Fruit fly (Drosophila melanogaster): ENCODE measurements around the gene CG15005.

CG15005 gene

DNA sequence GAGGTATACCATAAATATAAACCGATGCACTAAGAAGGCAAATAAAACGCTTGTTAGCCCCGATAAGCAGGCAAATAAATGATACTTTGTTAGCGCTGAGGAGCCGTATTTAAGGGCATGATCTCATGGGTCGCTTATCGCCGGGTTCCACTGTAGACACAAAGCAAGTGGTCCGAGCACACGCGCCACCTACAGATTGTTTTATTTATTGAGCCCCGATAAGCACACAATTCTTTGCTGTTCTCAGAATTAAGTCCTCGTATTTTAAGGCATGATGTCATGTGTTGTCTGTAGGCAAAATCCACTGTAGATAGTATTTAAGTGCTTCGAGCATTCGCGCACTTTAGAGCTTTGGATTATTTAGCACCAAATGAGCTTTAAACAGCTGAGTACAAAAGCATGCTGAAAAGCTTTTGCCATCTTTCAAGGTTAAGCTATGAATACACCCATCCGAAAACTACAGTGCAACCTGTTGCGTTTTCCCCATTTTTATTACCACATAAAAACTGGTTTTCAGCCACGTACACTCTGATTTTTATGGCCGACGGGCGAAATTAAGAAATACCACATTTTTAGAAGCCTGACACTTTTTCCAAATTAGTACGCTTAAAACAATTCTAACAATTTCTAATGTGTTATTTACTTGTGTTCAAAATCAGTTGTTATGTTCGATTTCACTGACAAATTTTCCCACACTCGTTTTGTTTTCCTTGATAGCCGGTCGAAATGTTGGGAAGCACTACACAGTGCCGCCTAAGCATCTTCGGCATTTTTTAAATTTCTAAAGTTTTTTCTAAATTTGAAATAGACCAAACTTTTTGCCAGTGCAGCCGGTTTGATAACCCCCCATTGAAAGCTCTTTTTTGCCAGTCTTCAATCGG lies 35.5 kb upstream of the CG15005 start, which contains the start of gene Sqor (continued):
- peak; percentile 100 for TF ChIP-seq Eip78C (GFP tag)
- TF ChIP-seq CG6854 (GFP tag; optimal IDR thresholded peaks at IDR 0.05) = peak; percentile 91
- TF ChIP-seq CG31627 (GFP tag; optimal IDR thresholded peaks at IDR 0.05) = peak; percentile 94
- peak; percentile 95 for TF ChIP-seq CG3919 (GFP tag; optimal IDR thresholded peaks at IDR 0.05)
- peak; percentile 95 for TF ChIP-seq CG6163 (GFP tag; IDR thresholded peaks at IDR 0.05)
- peak; percentile 95 for TF ChIP-seq OdsH (GFP tag; optimal IDR thresholded peaks at IDR 0.05)
- TF ChIP-seq CG32006 (GFP tag; optimal IDR thresholded peaks at IDR 0.05) = peak; percentile 99
- peak; percentile 87 for TF ChIP-seq CG11294 (GFP tag; IDR thresholded peaks at IDR 0.05)
- peak; percentile 91 for TF ChIP-seq cyc (GFP tag; optimal IDR thresholded peaks at IDR 0.05)
- TF ChIP-seq Smox (GFP tag; optimal IDR thresholded peaks at IDR 0.05) = peak; percentile 89
- peak; percentile 86 for TF ChIP-seq dsx (GFP tag; optimal IDR thresholded peaks at IDR 0.05; ENCODE audit: poor library complexity, severe bottlenecking)
- TF ChIP-seq Blimp-1 (GFP tag; optimal IDR thresholded peaks at IDR 0.05) = peak; percentile 85
- peak; percentile 89 for TF ChIP-seq Ets21C (GFP tag; optimal IDR thresholded peaks at IDR 0.05)
- peak; percentile 78 for TF ChIP-seq fd85E (GFP tag; optimal IDR thresholded peaks at IDR 0.05)
- peak; percentile 97 for TF ChIP-seq CG15336 (GFP tag; IDR thresholded peaks at IDR 0.05)
- TF ChIP-seq Hr4 (GFP tag; optimal IDR thresholded peaks at IDR 0.05) = peak; percentile 98
- TF ChIP-seq acj6 (GFP tag; optimal IDR thresholded peaks at IDR 0.05) = peak; percentile 94
- peak; percentile 93 for TF ChIP-seq fd59A (GFP tag; optimal IDR thresholded peaks at IDR 0.05)
- TF ChIP-seq achi (GFP tag; optimal IDR thresholded peaks at IDR 0.05) = peak; percentile 93
- TF ChIP-seq CG10631 (GFP tag; optimal IDR thresholded peaks at IDR 0.05) = peak; percentile 92
- peak; percentile 92 for TF ChIP-seq CG16779 (tag; optimal IDR thresholded peaks at IDR 0.05)
- TF ChIP-seq CG6792 (GFP tag; optimal IDR thresholded peaks at IDR 0.05) = peak; percentile 89
- peak; percentile 92 for TF ChIP-seq CG8632 (GFP tag; optimal IDR thresholded peaks at IDR 0.05)
- TF ChIP-seq lz (GFP tag; optimal IDR thresholded peaks at IDR 0.05) = peak; percentile 94

DNA sequence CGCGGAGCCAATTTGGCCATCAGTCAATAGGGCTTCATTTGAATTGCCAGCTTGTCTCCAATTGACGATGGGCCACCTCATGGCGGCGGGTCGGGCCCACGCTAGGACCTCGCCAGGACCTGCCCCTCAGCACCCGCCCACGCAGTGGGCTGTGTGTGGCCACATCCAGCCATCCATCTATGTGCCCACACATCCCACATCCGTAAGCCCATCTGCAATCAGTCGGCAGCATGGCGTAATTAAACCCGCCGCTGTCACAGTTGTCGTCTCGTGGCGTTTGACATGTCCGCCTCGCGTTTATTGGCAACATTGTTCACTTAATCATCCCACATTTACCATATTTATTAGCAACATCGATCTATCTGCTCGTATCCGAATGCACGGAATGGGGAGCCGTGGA lies 34.1 kb upstream of the CG15005 start:
- TF ChIP-seq CG1621 (tag; optimal IDR thresholded peaks at IDR 0.05) (no peak), cyc (GFP tag; optimal IDR thresholded peaks at IDR 0.05) (no peak), CG11902 (GFP tag; optimal IDR thresholded peaks at IDR 0.05) (no peak), CG6276 (GFP tag; optimal IDR thresholded peaks at IDR 0.05) (no peak), fkh (GFP tag; optimal IDR thresholded peaks at IDR 0.05) (no peak), spab (GFP tag; optimal IDR thresholded peaks at IDR 0.05) (no peak), net (GFP tag; optimal IDR thresholded peaks at IDR 0.05) (no peak), Ets21C (GFP tag; optimal IDR thresholded peaks at IDR 0.05) (no peak), Hr39 (GFP tag; optimal IDR thresholded peaks at IDR 0.05) (no peak), Sox102F (GFP tag; optimal IDR thresholded peaks at IDR 0.05) (no peak), Ets96B (tag; optimal IDR thresholded peaks at IDR 0.05) (no peak), CG32006 (GFP tag; optimal IDR thresholded peaks at IDR 0.05) (no peak), Smox (GFP tag; optimal IDR thresholded peaks at IDR 0.05) (no peak), CG10669 (GFP tag; optimal IDR thresholded peaks at IDR 0.05) (no peak), topi (GFP tag; optimal IDR thresholded peaks at IDR 0.05) (no peak)

DNA sequence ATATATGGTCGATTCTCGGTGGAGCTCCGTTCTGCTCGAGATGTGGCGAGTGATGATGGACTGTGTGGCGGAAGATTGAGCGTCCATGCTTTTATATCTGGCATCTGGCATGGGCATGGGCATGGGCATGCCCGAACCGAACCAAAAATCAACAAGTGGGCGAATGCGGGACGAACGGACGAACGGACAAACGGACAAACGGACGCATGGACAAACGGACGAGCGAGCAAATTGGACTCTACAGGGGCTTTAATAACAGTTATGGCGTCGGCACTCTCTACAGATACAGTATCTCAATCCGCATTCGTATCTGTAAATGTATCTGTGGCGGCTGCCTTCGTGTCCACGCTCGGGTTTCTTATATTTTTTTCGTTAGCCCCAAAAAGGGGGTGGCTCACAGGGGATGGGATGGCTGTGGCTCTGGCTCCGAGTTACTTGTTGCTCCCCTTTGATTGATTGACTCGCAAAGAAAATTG lies 32.0 kb upstream of the CG15005 start, which contains the start of gene ImpL2:
Gene ImpL2 (minus strand): TSS at position 51 of the 476 bp plus-strand sequence.
- no peak for TF ChIP-seq Eip75B (GFP tag; optimal IDR thresholded peaks at IDR 0.05)
- TF ChIP-seq CG6854 (GFP tag; optimal IDR thresholded peaks at IDR 0.05) = no peak
- TF ChIP-seq Eip78C (GFP tag) = peak; percentile 35

Measured in whole organism, prepupa.